Worm (Caenorhabditis elegans): ENCODE results near the gene dpyd-1.
A peak's percentile ranks its signal among the peaks of the same experiment; 100 is the strongest.

dpyd-1 gene

ce11 chrX:5467820-5468270, at the start of gene dpyd-1:
Gene dpyd-1 (plus strand): TSS chrX:5467870.
- TF ChIP-seq attf-4 (tag; optimal IDR thresholded peaks at IDR 0.05), result no peak
- TF ChIP-seq ceh-32 (tag; optimal IDR thresholded peaks at IDR 0.05; ENCODE audit: poor library complexity), result no peak
- TF ChIP-seq php-3 (GFP tag; IDR thresholded peaks at IDR 0.05), result peak; percentile 66; the same call in 1 of the 2 replicates
- no peak for TF ChIP-seq set-16 (GFP tag; IDR thresholded peaks at IDR 0.05)
- TF ChIP-seq mxl-3 (GFP tag; optimal IDR thresholded peaks at IDR 0.05), result peak; percentile 76
- peak; percentile 92 for TF ChIP-seq dve-1 (tag; optimal IDR thresholded peaks at IDR 0.05; ENCODE audit: insufficient read depth)
- no peak for TF ChIP-seq daf-12 (tag; optimal IDR thresholded peaks at IDR 0.05)
- peak; percentile 50 for TF ChIP-seq nhr-28 (tag; optimal IDR thresholded peaks at IDR 0.05)
- peak; percentile 90 for TF ChIP-seq aha-1 (tag)
- peak; percentile 72 for TF ChIP-seq hlh-30 (tag; optimal IDR thresholded peaks at IDR 0.05; ENCODE audit: insufficient read depth)
- TF ChIP-seq madf-5 (GFP tag; IDR thresholded peaks at IDR 0.05), result no peak
- TF ChIP-seq pqm-1 (tag; optimal IDR thresholded peaks at IDR 0.05), result peak; percentile 59
- peak; percentile 21 for TF ChIP-seq mep-1 (tag; optimal IDR thresholded peaks at IDR 0.05)
- TF ChIP-seq tra-1 (GFP tag; IDR thresholded peaks at IDR 0.05), result peak; percentile 63
- TF ChIP-seq mdl-1 (tag; optimal IDR thresholded peaks at IDR 0.05), result peak; percentile 76 to 96
- no peak for TF ChIP-seq F37D6.2 (tag; optimal IDR thresholded peaks at IDR 0.05)
- no peak for TF ChIP-seq madf-9 (GFP tag; conservative IDR thresholded peaks at IDR 0.05)
- TF ChIP-seq nhr-48 (tag; optimal IDR thresholded peaks at IDR 0.05), result peak; percentile 22
- TF ChIP-seq dmd-6 (GFP tag; IDR thresholded peaks at IDR 0.05), result peak; percentile 80
- TF ChIP-seq hlh-11 (tag; optimal IDR thresholded peaks at IDR 0.05), result peak; percentile 54
- peak; percentile 20 for TF ChIP-seq mes-2 (tag; optimal IDR thresholded peaks at IDR 0.05; ENCODE audit: poor library complexity, severe bottlenecking)
- no peak for TF ChIP-seq dpl-1 (GFP tag; optimal IDR thresholded peaks at IDR 0.05)
- TF ChIP-seq lin-39 (tag; optimal IDR thresholded peaks at IDR 0.05), result no peak
- TF ChIP-seq daf-16 (GFP tag; optimal IDR thresholded peaks at IDR 0.05), result no peak
- TF ChIP-seq daf-16 (tag; optimal IDR thresholded peaks at IDR 0.05), result peak; percentile 42

- TF ChIP-seq ZK546.5 (tag; optimal IDR thresholded peaks at IDR 0.05), result peak; percentile 10 to 55
- peak; percentile 38; the same call in 1 of the 2 replicates for TF ChIP-seq daf-8 (GFP tag; IDR thresholded peaks at IDR 0.05)
- TF ChIP-seq mep-1 (tag; optimal IDR thresholded peaks at IDR 0.05), result peak; percentile 99
- TF ChIP-seq dmd-8 (GFP tag; IDR thresholded peaks at IDR 0.05), result peak; percentile 73
- TF ChIP-seq skn-1 (tag; optimal IDR thresholded peaks at IDR 0.05), result peak; percentile 24
- peak; percentile 98 for TF ChIP-seq nhr-42 (GFP tag; IDR thresholded peaks at IDR 0.05)
- TF ChIP-seq ceh-32 (tag; optimal IDR thresholded peaks at IDR 0.05; ENCODE audit: poor library complexity), result peak; percentile 84
- peak; percentile 96 for TF ChIP-seq F10B5.3 (tag; optimal IDR thresholded peaks at IDR 0.05)
- TF ChIP-seq mdt-29 (GFP tag; IDR thresholded peaks at IDR 0.05), result peak; percentile 92
- TF ChIP-seq php-3 (GFP tag; IDR thresholded peaks at IDR 0.05), result peak; percentile 98
- peak; percentile 96 for TF ChIP-seq lin-29 (GFP tag; IDR thresholded peaks at IDR 0.05)
- peak; percentile 86 for TF ChIP-seq arid-1 (GFP tag; conservative IDR thresholded peaks at IDR 0.05)
- peak; percentile 89 for TF ChIP-seq zag-1 (tag; optimal IDR thresholded peaks at IDR 0.05)
- peak; percentile 97 for TF ChIP-seq spr-3 (GFP tag; optimal IDR thresholded peaks at IDR 0.05)
- TF ChIP-seq F37D6.2 (tag; optimal IDR thresholded peaks at IDR 0.05), result peak; percentile 97
- no peak for TF ChIP-seq lin-38 (GFP tag; IDR thresholded peaks at IDR 0.05)
- peak; percentile 74 to 81 for TF ChIP-seq hif-1 (tag; optimal IDR thresholded peaks at IDR 0.05)
- no peak for TF ChIP-seq ceh-44 (GFP tag; IDR thresholded peaks at IDR 0.05)
- no peak for TF ChIP-seq R02D3.7 (tag; optimal IDR thresholded peaks at IDR 0.05)
- peak; percentile 77 for TF ChIP-seq fkh-10 (GFP tag; optimal IDR thresholded peaks at IDR 0.05)
- TF ChIP-seq Y105C5A.15 (GFP tag; IDR thresholded peaks at IDR 0.05), result peak; percentile 53; the same call in 1 of the 2 replicates
- TF ChIP-seq dmd-6 (GFP tag; IDR thresholded peaks at IDR 0.05), result peak; percentile 97
- peak; percentile 91 for TF ChIP-seq tra-1 (GFP tag; IDR thresholded peaks at IDR 0.05)
- no peak for TF ChIP-seq F44E2.7 (GFP tag; IDR thresholded peaks at IDR 0.05)
- TF ChIP-seq nhr-48 (tag; optimal IDR thresholded peaks at IDR 0.05), result peak; percentile 95
- peak; percentile 97 for TF ChIP-seq mxl-3 (GFP tag; optimal IDR thresholded peaks at IDR 0.05)
- no peak for TF ChIP-seq unc-39 (tag; optimal IDR thresholded peaks at IDR 0.05)
- TF ChIP-seq Y5F2A.4 (GFP tag; optimal IDR thresholded peaks at IDR 0.05), result peak; percentile 92
- TF ChIP-seq ceh-62 (tag; optimal IDR thresholded peaks at IDR 0.05), result no peak
- peak; percentile 96 for TF ChIP-seq madf-9 (GFP tag; conservative IDR thresholded peaks at IDR 0.05)
- peak; percentile 83 for TF ChIP-seq attf-4 (tag; optimal IDR thresholded peaks at IDR 0.05)
- peak; percentile 99 for TF ChIP-seq T26A8.4 (GFP tag; IDR thresholded peaks at IDR 0.05)
- peak; percentile 78 for TF ChIP-seq ces-1 (GFP tag; optimal IDR thresholded peaks at IDR 0.05)
- peak; percentile 37 for TF ChIP-seq F49E8.2 (tag; optimal IDR thresholded peaks at IDR 0.05; ENCODE audit: borderline replicate concordance)
Measured at ce11 chrX:5429335-5429734, 38.3 kb upstream of the dpyd-1 start.

Data from whole organism, L4 larva.